Worm (Caenorhabditis elegans) whole organism, L1 larva: ENCODE results near the gene ZK218.1.

ENCODE experiments used
- C04F5.9 ChIP-seq: sonication (generic microtip); optimal IDR thresholded peaks from 2 replicates; lab custom pipeline; 2016; ENCODE audit warnings: missing genetic modification characterization, missing compliant biosample characterization
- alr-1 ChIP-seq: fragments of 200-800 bp; sonication (Bioruptor generic); optimal IDR thresholded peaks from 2 replicates; lab custom pipeline; 2018; ENCODE audit warnings: borderline replicate concordance, mild to moderate bottlenecking, missing genetic modification characterization, missing compliant biosample characterization
- aly-2 ChIP-seq: fragments of 150-350 bp; optimal IDR thresholded peaks from 2 replicates; lab custom pipeline; 2014; ENCODE audit warnings: missing biosample characterization, missing genetic modification characterization
- ceh-8 ChIP-seq: fragments of 200-800 bp; sonication (Bioruptor generic); optimal IDR thresholded peaks from 2 replicates; lab custom pipeline; 2018; ENCODE audit warnings: mild to moderate bottlenecking, missing genetic modification characterization, moderate library complexity, missing compliant biosample characterization
- dpl-1 ChIP-seq, 3 experiments: fragments of 150-350 bp in 2 of 3; sonication (generic microtip) in 1 of 3; optimal IDR thresholded peaks; 2 replicates each; lab custom pipeline; 2014 to 2017; ENCODE audit warnings: missing biosample characterization in 3 of 3, missing genetic modification characterization in 3 of 3, missing genetic modification reagents in 3 of 3
- efl-1 ChIP-seq, 4 experiments: fragments of 150-350 bp; optimal IDR thresholded peaks in 3 of 4; peaks in 1 of 4; 1 replicate in 1 of 4; 2 replicates in 3 of 4; lab custom pipeline; 2014; ENCODE audit warnings: missing biosample characterization in 2 of 4, missing genetic modification characterization in 2 of 4, missing genetic modification reagents in 2 of 4
- egl-13 ChIP-seq: sonication (generic microtip); optimal IDR thresholded peaks from 2 replicates; lab custom pipeline; 2016; ENCODE audit warnings: missing genotype, missing genetic modification reagents, missing genetic modification characterization, missing compliant biosample characterization
- elt-3 ChIP-seq, 6 experiments: fragments of 150-350 bp in 1 of 6; sonication (generic microtip); optimal IDR thresholded peaks; 2 replicates each; lab custom pipeline; 2017 to 2018; ENCODE audit warnings: missing biosample characterization in 6 of 6, missing genetic modification characterization in 6 of 6, inconsistent platforms in 1 of 6
- fkh-10 ChIP-seq: sonication (generic microtip); optimal IDR thresholded peaks from 2 replicates; lab custom pipeline; 2017; ENCODE audit warnings: missing biosample characterization, missing genetic modification reagents, missing genetic modification characterization
- fkh-8 ChIP-seq: sonication (generic microtip); optimal IDR thresholded peaks from 2 replicates; lab custom pipeline; 2016; ENCODE audit warnings: mild to moderate bottlenecking, missing genetic modification characterization, missing compliant biosample characterization
- fos-1 ChIP-seq: fragments of 150-350 bp; optimal IDR thresholded peaks from 2 replicates; lab custom pipeline; 2014; ENCODE audit warnings: missing biosample characterization, missing genetic modification characterization
- irx-1 ChIP-seq: sonication (generic microtip); optimal IDR thresholded peaks from 2 replicates; lab custom pipeline; 2016; ENCODE audit warnings: missing genetic modification characterization, missing compliant biosample characterization
- jun-1 ChIP-seq: fragments of 150-350 bp; optimal IDR thresholded peaks from 2 replicates; lab custom pipeline; 2014; ENCODE audit warnings: missing biosample characterization, missing genetic modification reagents, missing genetic modification characterization
- lin-13 ChIP-seq: fragments of 150-350 bp; optimal IDR thresholded peaks from 2 replicates; lab custom pipeline; 2014; ENCODE audit warnings: missing biosample characterization, missing genetic modification reagents, missing genetic modification characterization
- lin-39 ChIP-seq: fragments of 150-350 bp; optimal IDR thresholded peaks from 2 replicates; lab custom pipeline; 2014; ENCODE audit warnings: missing biosample characterization, missing genetic modification reagents, missing genetic modification characterization
- lir-3 ChIP-seq: sonication (generic microtip); optimal IDR thresholded peaks from 2 replicates; lab custom pipeline; 2016; ENCODE audit warnings: mild to moderate bottlenecking, missing genetic modification characterization, moderate library complexity, missing compliant biosample characterization; ENCODE audit not compliant: poor library complexity
- mef-2 ChIP-seq: fragments of 150-350 bp; optimal IDR thresholded peaks from 2 replicates; lab custom pipeline; 2014; ENCODE audit warnings: missing biosample characterization, missing genetic modification characterization
- nhr-12 ChIP-seq: sonication (generic microtip); optimal IDR thresholded peaks from 2 replicates; lab custom pipeline; 2017; ENCODE audit warnings: missing biosample characterization, missing genetic modification characterization
- nhr-28 ChIP-seq: fragments of 150-350 bp; optimal IDR thresholded peaks from 2 replicates; lab custom pipeline; 2014; ENCODE audit warnings: missing biosample characterization, missing genetic modification characterization
- nhr-71 ChIP-seq: sonication (generic microtip); optimal IDR thresholded peaks from 2 replicates; lab custom pipeline; 2016; ENCODE audit warnings: mild to moderate bottlenecking, missing genetic modification characterization, moderate library complexity, missing compliant biosample characterization
- nhr-84 ChIP-seq: sonication (generic microtip); optimal IDR thresholded peaks from 2 replicates; lab custom pipeline; 2017; ENCODE audit warnings: missing biosample characterization, missing genetic modification characterization
- pag-3 ChIP-seq: sonication (generic microtip); optimal IDR thresholded peaks from 2 replicates; lab custom pipeline; 2017; ENCODE audit warnings: missing genetic modification characterization, mild to moderate bottlenecking, missing compliant biosample characterization, antibody characterized with exemption, borderline replicate concordance; ENCODE audit not compliant: insufficient read depth
- pax-3 ChIP-seq: fragments of 200-800 bp; sonication (Bioruptor generic); optimal IDR thresholded peaks from 2 replicates; lab custom pipeline; 2018; ENCODE audit warnings: mild to moderate bottlenecking, missing genetic modification characterization, moderate library complexity, missing compliant biosample characterization
- skn-1 ChIP-seq: fragments of 150-350 bp; optimal IDR thresholded peaks from 2 replicates; lab custom pipeline; 2014; ENCODE audit warnings: missing biosample characterization, missing genetic modification characterization
- snpc-4 ChIP-seq: fragments of 150-350 bp; optimal IDR thresholded peaks from 2 replicates; lab custom pipeline; 2014; ENCODE audit warnings: missing biosample characterization, missing genetic modification characterization
- sptf-1 ChIP-seq: fragments of 150-350 bp; optimal IDR thresholded peaks from 2 replicates; lab custom pipeline; 2014; ENCODE audit warnings: missing biosample characterization, missing genetic modification characterization
- sup-37 ChIP-seq: fragments of 200-800 bp; sonication (Bioruptor generic); optimal IDR thresholded peaks from 2 replicates; lab custom pipeline; 2018; ENCODE audit warnings: mild to moderate bottlenecking, missing genetic modification characterization, missing compliant biosample characterization
- swsn-7 ChIP-seq: sonication (generic microtip); optimal IDR thresholded peaks from 2 replicates; lab custom pipeline; 2016; ENCODE audit warnings: missing genetic modification characterization, missing compliant biosample characterization
- tbx-2 ChIP-seq: sonication (generic microtip); optimal IDR thresholded peaks from 2 replicates; lab custom pipeline; 2016; ENCODE audit warnings: missing genetic modification characterization, missing compliant biosample characterization
- tlp-1 ChIP-seq: fragments of 150-350 bp; optimal IDR thresholded peaks from 2 replicates; lab custom pipeline; 2014; ENCODE audit warnings: missing biosample characterization, missing genetic modification characterization
- ztf-4 ChIP-seq: fragments of 150-350 bp; optimal IDR thresholded peaks from 2 replicates; lab custom pipeline; 2014; ENCODE audit warnings: missing biosample characterization, missing genetic modification characterization

The ZK218.1 gene

DNA sequence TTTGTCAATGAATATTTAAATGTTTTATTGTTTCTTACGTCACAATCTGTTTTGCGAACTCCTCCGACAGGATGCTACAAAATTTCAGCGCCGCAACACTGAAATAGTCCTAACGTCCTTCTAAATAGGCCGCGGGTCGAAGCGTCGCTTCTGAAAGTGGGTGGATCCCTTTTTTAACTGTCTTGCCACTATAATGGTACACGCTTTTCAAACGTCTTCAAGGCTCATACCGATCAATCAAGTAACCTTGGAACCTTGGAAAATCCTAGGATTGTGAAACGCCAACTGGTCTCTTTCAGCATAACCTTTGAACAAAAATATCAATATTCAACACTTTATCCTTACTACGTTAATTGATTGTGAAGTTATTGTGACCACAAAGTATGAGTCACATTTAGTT is 25.7 kb upstream of the ZK218.1 start:
- no peak for TF ChIP-seq sptf-1 (tag; lab: Kevin White, UChicago)

DNA sequence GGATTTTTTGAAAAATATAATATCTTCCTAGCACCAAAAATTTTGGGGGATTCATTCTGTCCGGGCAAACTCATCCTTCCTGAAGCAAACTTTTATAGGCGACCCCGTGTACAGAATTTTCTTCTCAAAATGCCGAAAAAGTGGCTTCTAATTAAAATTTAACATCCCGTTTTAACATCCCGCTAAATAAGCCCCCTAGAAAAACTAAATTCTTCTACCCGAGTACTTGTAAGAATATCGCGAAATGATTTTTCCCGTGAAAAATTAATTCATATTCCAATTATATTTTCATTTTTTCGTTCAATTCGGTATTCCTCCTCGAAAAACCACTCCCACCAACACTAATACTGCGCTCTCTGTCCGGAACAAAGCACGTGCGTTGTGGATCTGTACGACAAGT is 23.5 kb upstream of the ZK218.1 start, which contains the start of gene T05E12.8:
T05E12.8 (plus strand) TSS at position 301 of the 400 bp plus-strand sequence.
- no peak for TF ChIP-seq efl-1 (optimal IDR thresholded peaks at IDR 0.05; lab: Kevin White, UChicago)
- peak in 1 of 2 experiments; percentile 65 for TF ChIP-seq efl-1 (GFP tag; optimal IDR thresholded peaks at IDR 0.05 in 1 of 2; lab: Kevin White, UChicago)
- TF ChIP-seq nhr-84: no peak
- TF ChIP-seq, all 84 proteins: peak for 1

DNA sequence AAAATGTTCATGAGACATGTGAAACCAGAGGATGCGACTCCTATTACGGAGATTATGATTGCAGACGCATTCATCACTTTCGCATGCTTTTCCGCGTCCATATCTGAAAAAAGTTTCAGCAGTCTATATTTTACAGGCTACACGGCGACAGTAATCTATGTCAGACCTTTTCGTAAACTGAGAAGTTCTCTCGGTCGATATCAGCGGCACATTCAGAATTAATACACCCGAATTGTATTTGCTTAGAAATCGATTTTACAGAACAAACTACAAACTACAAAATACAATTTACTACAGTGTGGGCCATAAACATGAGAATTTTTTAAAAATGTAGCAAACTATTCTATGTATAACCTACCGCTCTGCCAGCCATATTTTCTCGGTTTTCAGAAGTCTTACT is 20.8 kb upstream of the ZK218.1 start, which contains the start of gene srbc-14:
srbc-14 (minus strand) TSS at position 101 of the 400 bp plus-strand sequence.
- TF ChIP-seq snpc-4 (tag; lab: Kevin White, UChicago) (no peak), nhr-28 (tag; lab: Kevin White, UChicago) (no peak), dpl-1 (GFP tag; optimal IDR thresholded peaks at IDR 0.05; lab: Kevin White, UChicago) (no peak), nhr-12 (tag; lab: Kevin White, UChicago) (no peak), swsn-7 (tag; lab: Kevin White, UChicago) (no peak), efl-1 (optimal IDR thresholded peaks at IDR 0.05; lab: Kevin White, UChicago) (no peak), efl-1 (GFP tag; optimal IDR thresholded peaks at IDR 0.05 in 1 of 2; lab: Kevin White, UChicago) (no peak), irx-1 (tag; lab: Kevin White, UChicago) (no peak), lin-39 (no peak), tlp-1 (tag; lab: Kevin White, UChicago) (no peak), tbx-2 (tag; lab: Kevin White, UChicago) (no peak), lir-3 (tag; lab: Kevin White, UChicago) (no peak), mef-2 (tag; lab: Kevin White, UChicago) (no peak), alr-1 (tag; lab: Kevin White, UChicago) (no peak)
- TF ChIP-seq, all 84 proteins: peak for 0

DNA sequence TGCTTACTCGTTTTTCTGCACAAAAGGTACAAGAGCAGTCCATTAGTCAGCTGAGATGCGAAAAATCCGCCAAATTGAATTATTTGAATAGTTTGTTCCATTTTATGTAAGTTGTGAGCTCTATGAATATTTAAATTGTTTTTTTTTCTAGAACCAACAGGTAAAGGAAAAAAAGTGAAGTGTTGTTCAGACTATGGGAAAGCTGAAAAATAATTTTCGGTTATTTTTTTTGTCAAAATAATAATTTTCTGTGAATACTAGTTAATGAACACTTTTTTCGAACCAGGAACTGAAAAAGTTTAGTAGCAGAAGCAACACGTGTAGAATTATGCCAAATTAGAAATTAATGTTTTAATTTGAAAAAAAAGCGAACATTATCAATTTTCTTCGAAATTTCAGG is 16.5 kb upstream of the ZK218.1 start, which contains the start of gene str-125:
str-125 (minus strand) TSS at position 101 of the 400 bp plus-strand sequence.
- TF ChIP-seq pax-3 (tag; lab: Kevin White, UChicago) (no peak), tbx-2 (tag; lab: Kevin White, UChicago) (no peak), ceh-8 (GFP tag; lab: Kevin White, UChicago) (no peak), pag-3 (tag; lab: Kevin White, UChicago) (no peak), fkh-8 (tag; lab: Kevin White, UChicago) (no peak)

DNA sequence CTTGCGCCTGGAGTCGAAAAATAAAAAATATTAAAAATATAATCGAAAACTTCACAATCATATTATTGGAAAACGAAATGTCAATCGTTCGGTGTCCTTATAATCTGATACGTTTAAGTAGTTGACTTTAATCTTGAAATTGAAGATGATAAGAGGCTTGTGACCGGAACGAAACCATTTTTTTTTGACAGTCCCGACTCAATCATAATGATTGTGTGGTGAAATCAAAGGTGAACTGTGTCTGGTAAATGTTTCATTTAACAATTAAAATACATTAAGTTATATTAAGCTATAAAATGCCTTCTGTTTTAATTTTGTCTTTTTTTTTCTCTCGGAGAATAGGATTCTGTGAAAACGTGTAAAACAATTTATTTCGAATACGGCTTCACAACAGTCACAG is 14.5 kb upstream of the ZK218.1 start, which contains the start of gene T05E12.3:
T05E12.3 (minus strand) TSS at position 101 of the 400 bp plus-strand sequence.
- no peak for TF ChIP-seq fkh-10 (GFP tag; lab: Kevin White, UChicago)
- no peak for TF ChIP-seq C04F5.9 (tag; lab: Kevin White, UChicago)
- TF ChIP-seq sup-37 (GFP tag; lab: Kevin White, UChicago): no peak
- TF ChIP-seq fos-1: no peak
- TF ChIP-seq ztf-4 (tag; lab: Kevin White, UChicago): no peak
- no peak for TF ChIP-seq skn-1 (tag; lab: Kevin White, UChicago)
- TF ChIP-seq aly-2 (tag; lab: Kevin White, UChicago): no peak
- TF ChIP-seq elt-3 (tag; optimal IDR thresholded peaks at IDR 0.05; lab: Kevin White, UChicago): no peak
- no peak for TF ChIP-seq nhr-71 (tag; lab: Kevin White, UChicago)
- no peak for TF ChIP-seq tbx-2 (tag; lab: Kevin White, UChicago)
- no peak for TF ChIP-seq jun-1 (tag; lab: Kevin White, UChicago)
- TF ChIP-seq lin-13 (GFP tag; lab: Kevin White, UChicago): no peak
- no peak for TF ChIP-seq lin-39
- no peak for TF ChIP-seq dpl-1 (GFP tag; optimal IDR thresholded peaks at IDR 0.05; lab: Kevin White, UChicago)
- no peak for TF ChIP-seq egl-13 (tag; lab: Kevin White, UChicago)
- TF ChIP-seq, all 84 proteins: peak for 0
